Fruit fly (Drosophila melanogaster): ENCODE results near the gene ninaA.

Gene ninaA

dm6 chr2L:845341-846004 is 31.6 kb upstream of the ninaA start (continued):
- TF ChIP-seq psq (GFP tag; optimal IDR thresholded peaks at IDR 0.05) (peak; percentile 53), br (optimal IDR thresholded peaks at IDR 0.05) (no peak), D (optimal IDR thresholded peaks at IDR 0.05) (no peak), D (GFP tag; optimal IDR thresholded peaks at IDR 0.05) (peak; percentile 82), sna (GFP tag; IDR thresholded peaks at IDR 0.05; ENCODE audit: partially characterized antibody) (no peak), CG2129 (GFP tag; IDR thresholded peaks at IDR 0.05; ENCODE audit: partially characterized antibody) (no peak), CG30403 (GFP tag; optimal IDR thresholded peaks at IDR 0.05) (peak; percentile 84), dmrt99B (tag; optimal IDR thresholded peaks at IDR 0.05) (peak; percentile 92), Trl (optimal IDR thresholded peaks at IDR 0.05) (peak; percentile 22 to 50), Trl (GFP tag; optimal IDR thresholded peaks at IDR 0.05) (peak; percentile 86), Doc3 (GFP tag; IDR thresholded peaks at IDR 0.05; ENCODE audit: partially characterized antibody) (no peak), Rx (GFP tag; IDR thresholded peaks at IDR 0.05) (peak; percentile 88), Side (GFP tag; optimal IDR thresholded peaks at IDR 0.05) (peak; percentile 88), trh (GFP tag; optimal IDR thresholded peaks at IDR 0.05) (peak; percentile 51), CG30020 (tag; optimal IDR thresholded peaks at IDR 0.05) (peak; percentile 2), MESR4 (GFP tag; optimal IDR thresholded peaks at IDR 0.05) (peak; percentile 33), B-H2 (GFP tag; optimal IDR thresholded peaks at IDR 0.05) (peak; percentile 72), inv (GFP tag; IDR thresholded peaks at IDR 0.05; ENCODE audit: partially characterized antibody) (no peak), sim (GFP tag; IDR thresholded peaks at IDR 0.05) (no peak; the same call in none of the 2 replicates), ro (GFP tag; IDR thresholded peaks at IDR 0.05) (peak; percentile 78), nom (GFP tag; optimal IDR thresholded peaks at IDR 0.05) (no peak), Sry-δ (GFP tag; optimal IDR thresholded peaks at IDR 0.05) (peak; percentile 49), CG3847 (GFP tag; IDR thresholded peaks at IDR 0.05) (peak; percentile 83), lab (GFP tag; optimal IDR thresholded peaks at IDR 0.05) (peak; percentile 95), CG18011 (GFP tag; optimal IDR thresholded peaks at IDR 0.05) (peak; percentile 68), CG8359 (GFP tag; optimal IDR thresholded peaks at IDR 0.05; ENCODE audit: borderline replicate concordance) (peak; percentile 37), HLH4C (GFP tag; IDR thresholded peaks at IDR 0.05; ENCODE audit: partially characterized antibody) (no peak), so (GFP tag; IDR thresholded peaks at IDR 0.05) (peak; percentile 91), CG33557 (GFP tag; optimal IDR thresholded peaks at IDR 0.05) (no peak), tna (GFP tag; IDR thresholded peaks at IDR 0.05; ENCODE audit: partially characterized antibody) (no peak), sc (optimal IDR thresholded peaks at IDR 0.05) (no peak), sc (GFP tag; optimal IDR thresholded peaks at IDR 0.05) (peak; percentile 62), CG12942 (GFP tag; optimal IDR thresholded peaks at IDR 0.05) (peak; percentile 78), stwl (tag; optimal IDR thresholded peaks at IDR 0.05) (no peak), PHDP (tag; optimal IDR thresholded peaks at IDR 0.05) (peak; percentile 88), CG2678 (tag; optimal IDR thresholded peaks at IDR 0.05) (peak; percentile 92), mam (GFP tag; optimal IDR thresholded peaks at IDR 0.05) (peak; percentile 90), ems (GFP tag; optimal IDR thresholded peaks at IDR 0.05) (peak; percentile 79), CG13123 (GFP tag; optimal IDR thresholded peaks at IDR 0.05) (peak; percentile 71), CG1832 (GFP tag; optimal IDR thresholded peaks at IDR 0.05) (no peak), CG2875 (GFP tag; optimal IDR thresholded peaks at IDR 0.05) (peak; percentile 86), Mad (GFP tag; optimal IDR thresholded peaks at IDR 0.05) (peak; percentile 55), CG1024 (GFP tag; IDR thresholded peaks at IDR 0.05) (peak; percentile 78), CG14014 (GFP tag; IDR thresholded peaks at IDR 0.05) (peak; percentile 90), pita (GFP tag; optimal IDR thresholded peaks at IDR 0.05) (no peak), CG32532 (GFP tag; IDR thresholded peaks at IDR 0.05) (peak; percentile 94), CG8924 (tag; optimal IDR thresholded peaks at IDR 0.05) (peak; percentile 87), Gug (GFP tag; IDR thresholded peaks at IDR 0.05) (peak; percentile 88; the same call in 3 of the 4 replicates), Sox100B (GFP tag; optimal IDR thresholded peaks at IDR 0.05) (peak; percentile 73), CG9609 (GFP tag; optimal IDR thresholded peaks at IDR 0.05) (peak; percentile 88)

Data from whole organism, embryonic.